Fruit fly (Drosophila melanogaster) Kc167 (cell line): ENCODE measurements around the gene cl.

ENCODE experiments used
- Myc ChIP-seq: fragments of >200 bp; optimal IDR thresholded peaks from 2 replicates; lab custom pipeline; 2017; ENCODE audit warnings: missing external identifiers
- h ChIP-seq: fragments of >200 bp; optimal IDR thresholded peaks from 3 replicates; lab custom pipeline; 2018; ENCODE audit warnings: missing external identifiers
- ttk ChIP-seq: sonication (Bioruptor generic); optimal IDR thresholded peaks from 2 replicates; lab custom pipeline; 2017; ENCODE audit warnings: missing external identifiers

DNA sequence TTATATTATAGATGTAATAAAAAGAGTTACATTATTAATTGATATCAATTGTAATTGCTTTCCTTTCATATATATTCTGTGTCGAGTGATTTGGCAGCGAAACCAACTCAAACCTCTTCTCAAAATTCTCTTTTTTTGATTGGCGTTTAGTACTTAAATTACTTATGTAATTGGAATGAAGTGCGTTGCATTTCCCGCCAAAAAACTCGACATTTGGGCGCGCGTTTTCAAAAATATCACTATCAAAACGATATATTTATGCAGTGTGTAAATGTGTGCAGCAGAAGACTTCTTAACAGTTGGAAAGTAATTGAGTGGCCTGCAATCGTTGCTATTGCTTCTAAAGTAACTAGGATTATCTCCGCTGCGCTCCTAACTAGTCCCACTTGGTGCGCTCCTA lies 17.1 kb downstream of the cl start:
- TF ChIP-seq Myc (lab: Kevin White, UChicago) (no peak), h (lab: Kevin White, UChicago) (no peak), ttk (lab: Kevin White, UChicago) (no peak)
